Worm (Caenorhabditis elegans) whole organism, L2 larva: ENCODE data around the gene pqn-80.

Experiments used
- alr-1 ChIP-seq: fragments of 150-350 bp; optimal IDR thresholded peaks from 2 replicates; lab custom pipeline; 2014; ENCODE audit warnings: missing biosample characterization, missing genetic modification characterization
- aly-2 ChIP-seq: fragments of 150-350 bp; optimal IDR thresholded peaks from 2 replicates; lab custom pipeline; 2014; ENCODE audit warnings: missing biosample characterization, missing genetic modification characterization
- ama-1 ChIP-seq: fragments of 150-350 bp; optimal IDR thresholded peaks from 2 replicates; lab custom pipeline; 2018; ENCODE audit warnings: inconsistent platforms
- fos-1 ChIP-seq: fragments of 150-350 bp; optimal IDR thresholded peaks from 2 replicates; lab custom pipeline; 2014; ENCODE audit warnings: missing biosample characterization, missing genetic modification characterization
- lin-11 ChIP-seq: fragments of 150-350 bp; sonication (generic microtip); optimal IDR thresholded peaks from 2 replicates; lab custom pipeline; 2014; ENCODE audit warnings: missing biosample characterization, missing genetic modification characterization, inconsistent platforms, mixed read lengths
- lin-39 ChIP-seq: fragments of 150-350 bp; optimal IDR thresholded peaks from 2 replicates; lab custom pipeline; 2014; ENCODE audit warnings: missing biosample characterization, missing genetic modification reagents, missing genetic modification characterization
- lsy-2 ChIP-seq, 2 experiments: fragments of 150-350 bp in 1 of 2; sonication (generic microtip) in 1 of 2; optimal IDR thresholded peaks; 2 replicates each; lab custom pipeline; 2014 to 2017; ENCODE audit warnings: missing biosample characterization in 2 of 2, missing genetic modification characterization in 2 of 2
- nhr-11 ChIP-seq: fragments of 150-350 bp; optimal IDR thresholded peaks from 2 replicates; lab custom pipeline; 2014; ENCODE audit warnings: missing biosample characterization, missing genetic modification characterization
- nhr-21 ChIP-seq: fragments of 150-350 bp; optimal IDR thresholded peaks from 2 replicates; lab custom pipeline; 2014; ENCODE audit warnings: missing biosample characterization, missing genetic modification characterization
- skn-1 ChIP-seq: sonication (generic microtip); optimal IDR thresholded peaks from 2 replicates; lab custom pipeline; 2017; ENCODE audit warnings: missing biosample characterization, missing genetic modification characterization
- snpc-4 ChIP-seq: fragments of 150-350 bp; optimal IDR thresholded peaks from 2 replicates; lab custom pipeline; 2014; ENCODE audit warnings: missing biosample characterization, missing genetic modification characterization
- unc-39 ChIP-seq: fragments of 150-350 bp; optimal IDR thresholded peaks from 2 replicates; lab custom pipeline; 2014; ENCODE audit warnings: missing biosample characterization, missing genetic modification characterization
- unc-62 ChIP-seq: fragments of 150-350 bp; optimal IDR thresholded peaks from 2 replicates; lab custom pipeline; 2014; ENCODE audit warnings: missing biosample characterization, missing genetic modification reagents, missing genetic modification characterization
- ztf-11 ChIP-seq: sonication (generic microtip); optimal IDR thresholded peaks from 2 replicates; lab custom pipeline; 2017; ENCODE audit warnings: missing biosample characterization, missing genetic modification characterization

- no peak for TF ChIP-seq aly-2
- TF ChIP-seq lin-39 (tag; lab: Kevin White, UChicago), result no peak
- no peak for TF ChIP-seq fos-1 (tag; lab: Kevin White, UChicago)
- TF ChIP-seq snpc-4 (tag; lab: Kevin White, UChicago), result no peak
- no peak for TF ChIP-seq ama-1 (lab: Kevin White, UChicago)
- no peak for TF ChIP-seq nhr-11
- no peak for TF ChIP-seq unc-62 (GFP tag; lab: Kevin White, UChicago)
- TF ChIP-seq nhr-21, result no peak
- no peak for TF ChIP-seq skn-1 (tag; lab: Kevin White, UChicago)
- TF ChIP-seq lin-11 (tag; lab: Kevin White, UChicago), result no peak
- no peak for TF ChIP-seq lsy-2 (tag; optimal IDR thresholded peaks at IDR 0.05; lab: Kevin White, UChicago)
- TF ChIP-seq ztf-11 (tag; lab: Kevin White, UChicago), result no peak
- no peak for TF ChIP-seq unc-39
- no peak for TF ChIP-seq alr-1 (tag; lab: Kevin White, UChicago)
Observed at ce11 chrIII:12685372-12686298, 59.3 kb downstream of the pqn-80 start.
